Worm (Caenorhabditis elegans): ENCODE data around the gene Y17G9B.4.
A peak's percentile ranks its signal among the peaks of the same experiment; 100 is the strongest.

The Y17G9B.4 gene

DNA sequence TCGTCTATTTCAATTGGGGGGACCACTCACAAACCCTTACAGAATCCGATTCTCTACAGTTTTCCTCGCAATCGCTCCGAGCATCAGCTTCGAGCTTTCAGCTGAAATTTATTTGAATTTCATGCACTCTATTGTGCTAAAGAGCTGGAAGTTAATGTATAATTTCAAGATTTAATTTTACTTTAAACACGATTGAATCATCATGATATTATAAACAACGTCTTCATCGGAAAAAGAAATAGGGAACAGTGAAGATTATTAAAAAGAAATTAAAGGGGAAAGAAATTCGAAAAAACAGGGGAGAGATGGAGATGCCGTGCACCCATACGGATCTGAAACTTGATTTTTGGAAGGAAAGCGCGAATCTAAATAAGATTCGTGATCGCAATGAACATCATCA is 7.8 kb upstream of the Y17G9B.4 start, which contains the start of gene hoe-1:
hoe-1 (minus strand) TSS at position 101 of the 400 bp plus-strand sequence.
- no peak for TF ChIP-seq nhr-47 (tag; optimal IDR thresholded peaks at IDR 0.05)
- TF ChIP-seq efl-1 (optimal IDR thresholded peaks at IDR 0.05) = no peak
- peak in 1 of 2 experiments; percentile 24 for TF ChIP-seq efl-1 (GFP tag; optimal IDR thresholded peaks at IDR 0.05 in 1 of 2)
- TF ChIP-seq dpl-1 (GFP tag; optimal IDR thresholded peaks at IDR 0.05) = no peak
- no peak for TF ChIP-seq lsy-2 (tag; optimal IDR thresholded peaks at IDR 0.05)
- no peak for TF ChIP-seq isw-1 (GFP tag; IDR thresholded peaks at IDR 0.05)
- TF ChIP-seq swsn-7 (tag; optimal IDR thresholded peaks at IDR 0.05) = no peak

DNA sequence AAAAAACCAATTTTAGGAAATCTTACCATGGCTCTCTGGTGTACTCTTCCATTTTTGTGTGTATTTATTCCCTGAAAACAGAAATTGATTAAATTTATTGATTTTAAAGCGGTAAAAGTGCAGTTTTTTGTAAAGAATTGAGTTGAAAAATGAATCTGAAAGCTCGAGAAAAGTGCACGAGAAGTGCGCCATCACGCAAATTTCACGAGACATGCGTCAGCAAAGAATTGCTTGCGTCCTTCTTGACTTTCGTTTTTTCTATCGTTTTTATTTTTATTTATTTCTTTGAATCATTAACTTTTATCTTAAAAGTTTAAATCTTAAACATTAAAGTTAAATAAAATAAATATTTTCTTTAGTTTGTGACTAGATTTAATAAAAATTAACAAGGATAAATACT is 6.5 kb upstream of the Y17G9B.4 start, which contains the start of gene timm-17B.1:
timm-17B.1 (minus strand) TSS at position 71 of the 400 bp plus-strand sequence.
- peak; percentile 72 to 79 (median 78) for TF ChIP-seq ceh-82 (tag; optimal IDR thresholded peaks at IDR 0.05)
- TF ChIP-seq nhr-76 (tag; optimal IDR thresholded peaks at IDR 0.05) = no peak
- peak; percentile 55 for TF ChIP-seq F16B12.6 (tag; optimal IDR thresholded peaks at IDR 0.05)
- TF ChIP-seq ztf-4 (tag; optimal IDR thresholded peaks at IDR 0.05) = peak; percentile 35
- TF ChIP-seq lin-39 (tag; optimal IDR thresholded peaks at IDR 0.05) = peak; percentile 91
- TF ChIP-seq unc-98 (GFP tag; IDR thresholded peaks at IDR 0.05) = no peak
- TF ChIP-seq efl-1 (optimal IDR thresholded peaks at IDR 0.05) = peak; percentile 71 to 79
- TF ChIP-seq efl-1 (GFP tag; optimal IDR thresholded peaks at IDR 0.05 in 1 of 2) = peak; percentile 76 to 97
- no peak for TF ChIP-seq nhr-28 (tag; optimal IDR thresholded peaks at IDR 0.05)
- peak; percentile 16 for TF ChIP-seq nhr-77 (tag; optimal IDR thresholded peaks at IDR 0.05)
- TF ChIP-seq mdl-1 (tag; optimal IDR thresholded peaks at IDR 0.05) = peak in 1 of 2 experiments; percentile 56
- TF ChIP-seq nhr-19 (GFP tag; conservative IDR thresholded peaks at IDR 0.05) = peak; percentile 82
- peak; percentile 24 for TF ChIP-seq fos-1 (tag; optimal IDR thresholded peaks at IDR 0.05)
- peak; percentile 5 for TF ChIP-seq C04F5.9 (tag; optimal IDR thresholded peaks at IDR 0.05)
- no peak for TF ChIP-seq unc-30 (tag; optimal IDR thresholded peaks at IDR 0.05)
- TF ChIP-seq jun-1 (tag; optimal IDR thresholded peaks at IDR 0.05) = peak; percentile 39
- no peak for TF ChIP-seq ceh-88 (GFP tag; IDR thresholded peaks at IDR 0.05)
- TF ChIP-seq C16A3.4 (tag; optimal IDR thresholded peaks at IDR 0.05) = peak; percentile 79
- peak in 2 of 6 experiments; percentile 25 to 45 for TF ChIP-seq elt-3 (tag; optimal IDR thresholded peaks at IDR 0.05)
- peak in 1 of 2 experiments; percentile 44 for TF ChIP-seq ztf-11 (tag; optimal IDR thresholded peaks at IDR 0.05)
- TF ChIP-seq lin-15B (tag; optimal IDR thresholded peaks at IDR 0.05) = peak; percentile 50
- TF ChIP-seq mab-9 (GFP tag; IDR thresholded peaks at IDR 0.05) = 0 out of 2 replicates have a peak, but pooled peaks have one; percentile 40
- TF ChIP-seq C34B4.2 (tag; optimal IDR thresholded peaks at IDR 0.05) = no peak
- TF ChIP-seq mep-1 (tag; optimal IDR thresholded peaks at IDR 0.05) = peak; percentile 93
- peak; percentile 82 for TF ChIP-seq swsn-7 (tag; optimal IDR thresholded peaks at IDR 0.05)
- TF ChIP-seq grh-1 (GFP tag; IDR thresholded peaks at IDR 0.05) = peak; percentile 63
- TF ChIP-seq xbp-1 (tag; optimal IDR thresholded peaks at IDR 0.05) = peak; percentile 81
- TF ChIP-seq blmp-1 (tag; optimal IDR thresholded peaks at IDR 0.05) = no peak
- peak; percentile 34 for TF ChIP-seq ceh-90 (tag; optimal IDR thresholded peaks at IDR 0.05)
- TF ChIP-seq snpc-4 (tag; optimal IDR thresholded peaks at IDR 0.05) = peak; percentile 67
- TF ChIP-seq ces-1 (GFP tag; optimal IDR thresholded peaks at IDR 0.05) = no peak
- peak; percentile 78 to 83 for TF ChIP-seq lin-35 (GFP tag; optimal IDR thresholded peaks at IDR 0.05)
- peak; percentile 73 for TF ChIP-seq tbx-2 (tag; optimal IDR thresholded peaks at IDR 0.05)
- no peak for TF ChIP-seq Y116A8C.19 (tag; optimal IDR thresholded peaks at IDR 0.05; ENCODE audit: borderline replicate concordance)
- peak; percentile 51 for TF ChIP-seq nhr-11 (tag; optimal IDR thresholded peaks at IDR 0.05)
- TF ChIP-seq pax-3 (tag; optimal IDR thresholded peaks at IDR 0.05) = no peak
- TF ChIP-seq elt-2 (tag; optimal IDR thresholded peaks at IDR 0.05) = peak; percentile 26
- TF ChIP-seq irx-1 (tag; optimal IDR thresholded peaks at IDR 0.05) = peak; percentile 69
- peak; percentile 75 for TF ChIP-seq isw-1 (GFP tag; IDR thresholded peaks at IDR 0.05)
- peak; percentile 83 for TF ChIP-seq snu-23 (GFP tag; optimal IDR thresholded peaks at IDR 0.05)
- peak; percentile 50 for TF ChIP-seq aly-2 (tag; optimal IDR thresholded peaks at IDR 0.05)
- TF ChIP-seq unc-86 (tag; optimal IDR thresholded peaks at IDR 0.05) = peak; percentile 48
- TF ChIP-seq lir-3 (tag; optimal IDR thresholded peaks at IDR 0.05; ENCODE audit: poor library complexity) = peak; percentile 45
- TF ChIP-seq dsc-1 (tag; optimal IDR thresholded peaks at IDR 0.05) = peak; percentile 72
- TF ChIP-seq skn-1 (tag; optimal IDR thresholded peaks at IDR 0.05) = peak; percentile 49
- TF ChIP-seq nhr-47 (tag; optimal IDR thresholded peaks at IDR 0.05) = peak; percentile 88
- TF ChIP-seq pag-3 (tag; optimal IDR thresholded peaks at IDR 0.05; ENCODE audit: borderline replicate concordance, insufficient read depth) = no peak
- no peak for TF ChIP-seq vab-15 (tag; optimal IDR thresholded peaks at IDR 0.05)
